Worm (Caenorhabditis elegans) whole organism, L3 larva: ENCODE data around the gene C55C3.73.

ENCODE experiments used
- ama-1 ChIP-seq: fragments of 150-350 bp; optimal IDR thresholded peaks from 2 replicates; lab custom pipeline; 2018
- elt-1 ChIP-seq: fragments of 150-350 bp; optimal IDR thresholded peaks from 2 replicates; lab custom pipeline; 2014; ENCODE audit warnings: missing biosample characterization, missing genetic modification characterization
- mdl-1 ChIP-seq: fragments of 150-350 bp; optimal IDR thresholded peaks from 2 replicates; lab custom pipeline; 2014; ENCODE audit warnings: missing biosample characterization, missing genetic modification characterization
- mml-1 ChIP-seq: fragments of 150-350 bp; sonication (generic microtip); optimal IDR thresholded peaks from 3 replicates; lab custom pipeline; 2014; ENCODE audit warnings: missing biosample characterization, missing genetic modification characterization
- nhr-28 ChIP-seq: fragments of 150-350 bp; optimal IDR thresholded peaks from 2 replicates; lab custom pipeline; 2014; ENCODE audit warnings: missing biosample characterization, missing genetic modification characterization
- unc-39 ChIP-seq: sonication (generic microtip); optimal IDR thresholded peaks from 4 replicates; lab custom pipeline; 2017; ENCODE audit warnings: missing biosample characterization, missing genetic modification characterization
- zag-1 ChIP-seq: fragments of 150-350 bp; optimal IDR thresholded peaks from 2 replicates; lab custom pipeline; 2014; ENCODE audit warnings: missing biosample characterization, missing genetic modification characterization

DNA sequence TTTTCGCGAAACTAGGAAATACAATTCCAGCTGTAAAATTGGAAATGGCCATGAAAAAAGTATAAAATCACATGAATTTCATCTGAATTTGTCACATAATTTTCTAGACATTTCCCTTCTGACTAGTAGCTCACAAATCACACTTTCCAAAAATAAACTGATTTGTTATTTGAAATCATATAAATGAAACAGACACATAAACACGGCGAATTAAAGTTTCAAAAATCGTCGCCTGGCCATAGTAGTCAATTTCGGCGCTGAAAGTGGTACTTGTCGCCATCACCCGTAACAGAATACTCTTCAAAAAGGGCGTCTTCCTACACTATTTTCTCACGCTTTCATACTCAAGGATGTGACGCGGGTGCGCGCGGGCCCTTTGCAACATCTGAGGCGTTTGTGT is 49.5 kb upstream of the C55C3.73 start:
- TF ChIP-seq mdl-1 (tag; lab: Kevin White, UChicago) (no peak), elt-1 (tag; lab: Kevin White, UChicago) (no peak), nhr-28 (no peak), mml-1 (tag; lab: Kevin White, UChicago) (no peak), ama-1 (lab: Kevin White, UChicago) (no peak), zag-1 (tag; lab: Kevin White, UChicago) (no peak), unc-39 (tag; lab: Kevin White, UChicago) (no peak)
